Fruit fly (Drosophila melanogaster) whole organism, embryonic: Measurements from ENCODE around the gene Nazo.

Experiments used
- Bdp1 ChIP-seq: fragments of 200-800 bp; sonication (Bioruptor generic); optimal IDR thresholded peaks from 3 replicates; lab custom pipeline; 2016; ENCODE audit warnings: missing biosample characterization, missing genetic modification characterization
- CG11696 ChIP-seq: fragments of 200-800 bp; sonication (Bioruptor generic); IDR thresholded peaks from 2 replicates; pipeline ENCODE4 v1.3.6; 2022; ENCODE audit warnings: missing biosample characterization, missing genetic modification characterization
- CG12236 ChIP-seq: fragments of 200-800 bp; sonication (Bioruptor generic); optimal IDR thresholded peaks from 2 replicates; lab custom pipeline; 2016; ENCODE audit warnings: missing biosample characterization, missing genetic modification characterization
- CG15601 ChIP-seq: fragments of 200-800 bp; sonication (Bioruptor generic); optimal IDR thresholded peaks from 3 replicates; lab custom pipeline; 2019; ENCODE audit warnings: missing biosample characterization, mild to moderate bottlenecking, missing genetic modification characterization, moderate library complexity
- CG15696 ChIP-seq: fragments of 200-800 bp; sonication (Bioruptor generic); optimal IDR thresholded peaks from 2 replicates; lab custom pipeline; 2019; ENCODE audit warnings: missing biosample characterization, mild to moderate bottlenecking, missing genetic modification characterization, moderate library complexity
- CG17912 ChIP-seq: fragments of 200-800 bp; sonication (Bioruptor generic); optimal IDR thresholded peaks from 2 replicates; lab custom pipeline; 2018; ENCODE audit warnings: missing biosample characterization, mild to moderate bottlenecking, missing genetic modification characterization
- CG18764 ChIP-seq: fragments of 200-800 bp; sonication (Bioruptor generic); optimal IDR thresholded peaks from 3 replicates; lab custom pipeline; 2016; ENCODE audit warnings: missing biosample characterization, missing genetic modification characterization
- CG2199 ChIP-seq: fragments of 200-800 bp; sonication (Bioruptor generic); IDR thresholded peaks from 3 replicates; pipeline ENCODE4 v1.3.6; 2022; ENCODE audit warnings: missing biosample characterization, missing genetic modification characterization
- CG2712 ChIP-seq: fragments of 200-800 bp; optimal IDR thresholded peaks from 3 replicates; lab custom pipeline; 2019; ENCODE audit warnings: missing biosample characterization, mild to moderate bottlenecking, missing genetic modification characterization, moderate library complexity
- CG30020 ChIP-seq: fragments of 200-800 bp; optimal IDR thresholded peaks from 2 replicates; lab custom pipeline; 2019; ENCODE audit warnings: missing biosample characterization, mild to moderate bottlenecking, missing genetic modification characterization, moderate library complexity
- CG31224 ChIP-seq: fragments of 200-800 bp; sonication (Bioruptor generic); IDR thresholded peaks from 2 replicates; pipeline ENCODE4 v1.3.6; 2022; ENCODE audit warnings: missing biosample characterization, missing genetic modification characterization
- CG3281 ChIP-seq: fragments of 200-800 bp; sonication (Bioruptor generic); optimal IDR thresholded peaks from 3 replicates; lab custom pipeline; 2017; ENCODE audit warnings: missing biosample characterization, mild to moderate bottlenecking, missing genetic modification characterization
- CG4854 ChIP-seq: fragments of 200-800 bp; sonication (Bioruptor generic); optimal IDR thresholded peaks from 2 replicates; lab custom pipeline; 2016; ENCODE audit warnings: missing biosample characterization, missing genetic modification characterization, inconsistent platforms
- CG7839 ChIP-seq: fragments of 200-800 bp; sonication (Bioruptor generic); optimal IDR thresholded peaks from 3 replicates; lab custom pipeline; 2018; ENCODE audit warnings: missing biosample characterization, mild to moderate bottlenecking, missing genetic modification characterization, moderate library complexity
- CG8281 ChIP-seq: fragments of 200-800 bp; sonication (Bioruptor generic); optimal IDR thresholded peaks from 2 replicates; lab custom pipeline; 2018; ENCODE audit warnings: missing biosample characterization, mild to moderate bottlenecking, missing genetic modification characterization, moderate library complexity
- CG8290 ChIP-seq, 3 experiments: fragments of 200-800 bp; sonication (Bioruptor generic); optimal IDR thresholded peaks; 2 replicates each; lab custom pipeline; 2016 to 2019; ENCODE audit warnings: missing biosample characterization in 3 of 3, missing genetic modification characterization in 3 of 3, mild to moderate bottlenecking in 2 of 3, moderate library complexity in 1 of 3
- CG9727 ChIP-seq: fragments of 200-800 bp; sonication (Bioruptor generic); optimal IDR thresholded peaks from 3 replicates; lab custom pipeline; 2017; ENCODE audit warnings: missing biosample characterization, mild to moderate bottlenecking, missing genetic modification characterization
- CG9797 ChIP-seq: fragments of 200-800 bp; sonication (Bioruptor generic); optimal IDR thresholded peaks from 3 replicates; lab custom pipeline; 2018; ENCODE audit warnings: missing biosample characterization, mild to moderate bottlenecking, missing genetic modification characterization
- CoRest ChIP-seq: fragments of 200-800 bp; sonication (Bioruptor generic); optimal IDR thresholded peaks from 3 replicates; lab custom pipeline; 2018; ENCODE audit warnings: missing biosample characterization, mild to moderate bottlenecking, missing genetic modification characterization, moderate library complexity
- Dll ChIP-seq: fragments of 200-800 bp; sonication (Bioruptor generic); IDR thresholded peaks from 4 replicates; pipeline ENCODE4 v1.3.6; 2022; ENCODE audit warnings: missing biosample characterization, missing genetic modification characterization; ENCODE audit not compliant: partially characterized antibody
- Dp ChIP-seq: fragments of 200-800 bp; sonication (Bioruptor generic); optimal IDR thresholded peaks from 2 replicates; lab custom pipeline; 2018; ENCODE audit warnings: missing biosample characterization, mild to moderate bottlenecking, missing genetic modification characterization, moderate library complexity
- Drgx ChIP-seq: fragments of 200-800 bp; sonication (Bioruptor generic); IDR thresholded peaks from 2 replicates; pipeline ENCODE4 v1.3.6; 2022; ENCODE audit warnings: missing biosample characterization, missing genetic modification characterization
- Ets65A ChIP-seq: fragments of 200-800 bp; sonication (Bioruptor generic); peaks from one replicate; lab custom pipeline; 2016; ENCODE audit warnings: missing biosample characterization, missing genetic modification characterization
- Ssrp ChIP-seq: fragments of 200-800 bp; sonication (Bioruptor generic); optimal IDR thresholded peaks from 2 replicates; lab custom pipeline; 2018; ENCODE audit warnings: missing biosample characterization, mild to moderate bottlenecking, missing genetic modification characterization, moderate library complexity
- ac ChIP-seq: fragments of 200-800 bp; sonication (Bioruptor generic); optimal IDR thresholded peaks from 3 replicates; lab custom pipeline; 2017; ENCODE audit warnings: missing biosample characterization, mild to moderate bottlenecking, missing genetic modification characterization
- cg ChIP-seq: fragments of 200-800 bp; sonication (Bioruptor generic); optimal IDR thresholded peaks from 3 replicates; lab custom pipeline; 2019; ENCODE audit warnings: missing biosample characterization, mild to moderate bottlenecking, missing genetic modification characterization, moderate library complexity
- exex ChIP-seq: fragments of 200-800 bp; sonication (Bioruptor generic); optimal IDR thresholded peaks from 4 replicates; lab custom pipeline; 2018; ENCODE audit warnings: missing biosample characterization, mild to moderate bottlenecking, missing genetic modification characterization, moderate library complexity
- fd102C ChIP-seq: fragments of 200-800 bp; sonication (Bioruptor generic); optimal IDR thresholded peaks from 2 replicates; lab custom pipeline; 2018; ENCODE audit warnings: missing biosample characterization, mild to moderate bottlenecking, missing genetic modification characterization, moderate library complexity
- hkb ChIP-seq, 2 experiments: fragments of 200-800 bp in 1 of 2; fragments of >200 bp in 1 of 2; sonication (Bioruptor generic) in 1 of 2; IDR thresholded peaks in 1 of 2; optimal IDR thresholded peaks in 1 of 2; 2 replicates each; pipeline versions ENCODE4 v1.3.6 to Lab custom; 2017 to 2022; ENCODE audit warnings: missing biosample characterization in 1 of 2, missing genetic modification characterization in 1 of 2
- insv ChIP-seq, 2 experiments: fragments of 200-800 bp; sonication (Bioruptor generic); optimal IDR thresholded peaks; 3 replicates each; lab custom pipeline; 2016 to 2018; ENCODE audit warnings: missing biosample characterization in 2 of 2, missing genetic modification characterization in 2 of 2
- kni ChIP-seq: fragments of 200-800 bp; sonication (Bioruptor generic); optimal IDR thresholded peaks from 3 replicates; lab custom pipeline; 2017; ENCODE audit warnings: mild to moderate bottlenecking, missing biosample characterization, missing genetic modification reagents, missing genetic modification characterization
- lilli ChIP-seq: fragments of 200-800 bp; sonication (Bioruptor generic); optimal IDR thresholded peaks from 3 replicates; lab custom pipeline; 2016; ENCODE audit warnings: missing biosample characterization, missing genetic modification characterization
- mirr ChIP-seq: fragments of 200-800 bp; sonication (Bioruptor generic); optimal IDR thresholded peaks from 3 replicates; lab custom pipeline; 2018; ENCODE audit warnings: missing biosample characterization, mild to moderate bottlenecking, missing genetic modification characterization
- pan ChIP-seq, 4 experiments: fragments of >200 bp in 3 of 4; fragments of 200-800 bp in 1 of 4; sonication (Bioruptor generic) in 1 of 4; optimal IDR thresholded peaks in 3 of 4; IDR thresholded peaks in 1 of 4; 2 replicates each; pipeline versions ENCODE4 v1.3.6 to Lab custom; 2017 to 2022; ENCODE audit warnings: missing biosample characterization in 2 of 4, missing genetic modification characterization in 2 of 4, mixed read lengths in 1 of 4
- peb ChIP-seq: fragments of 200-800 bp; sonication (Bioruptor generic); IDR thresholded peaks from 2 replicates; pipeline ENCODE4 v1.3.6; 2022; ENCODE audit warnings: missing biosample characterization, missing genetic modification characterization
- salm ChIP-seq: fragments of 200-800 bp; sonication (Bioruptor generic); optimal IDR thresholded peaks from 2 replicates; lab custom pipeline; 2018; ENCODE audit warnings: missing biosample characterization, mild to moderate bottlenecking, missing genetic modification characterization
- schlank ChIP-seq: fragments of 200-800 bp; sonication (Bioruptor generic); optimal IDR thresholded peaks from 2 replicates; lab custom pipeline; 2018; ENCODE audit warnings: missing biosample characterization, mild to moderate bottlenecking, missing genetic modification characterization
- sens ChIP-seq: fragments of 200-800 bp; sonication (Bioruptor generic); peaks from one replicate; lab custom pipeline; 2016; ENCODE audit warnings: missing biosample characterization, missing genetic modification characterization
- slbo ChIP-seq: fragments of 200-800 bp; sonication (Bioruptor generic); IDR thresholded peaks from 2 replicates; pipeline ENCODE4 v1.3.6; 2022; ENCODE audit warnings: missing biosample characterization, missing genetic modification characterization
- tll ChIP-seq, 2 experiments: fragments of 200-800 bp in 1 of 2; fragments of >200 bp in 1 of 2; sonication (Bioruptor generic) in 1 of 2; optimal IDR thresholded peaks; 2 replicates each; lab custom pipeline; 2017 to 2019; ENCODE audit warnings: missing biosample characterization in 2 of 2, missing genetic modification characterization in 2 of 2, mild to moderate bottlenecking in 1 of 2, moderate library complexity in 1 of 2
- wdn ChIP-seq: fragments of 200-800 bp; sonication (Bioruptor generic); IDR thresholded peaks from 2 replicates; pipeline ENCODE4 v1.3.6; 2022; ENCODE audit warnings: missing biosample characterization, missing genetic modification characterization
- zen ChIP-seq: fragments of 200-800 bp; sonication (Bioruptor generic); optimal IDR thresholded peaks from 3 replicates; lab custom pipeline; 2018; ENCODE audit warnings: missing biosample characterization, mild to moderate bottlenecking, missing genetic modification characterization, moderate library complexity

Gene Nazo

DNA sequence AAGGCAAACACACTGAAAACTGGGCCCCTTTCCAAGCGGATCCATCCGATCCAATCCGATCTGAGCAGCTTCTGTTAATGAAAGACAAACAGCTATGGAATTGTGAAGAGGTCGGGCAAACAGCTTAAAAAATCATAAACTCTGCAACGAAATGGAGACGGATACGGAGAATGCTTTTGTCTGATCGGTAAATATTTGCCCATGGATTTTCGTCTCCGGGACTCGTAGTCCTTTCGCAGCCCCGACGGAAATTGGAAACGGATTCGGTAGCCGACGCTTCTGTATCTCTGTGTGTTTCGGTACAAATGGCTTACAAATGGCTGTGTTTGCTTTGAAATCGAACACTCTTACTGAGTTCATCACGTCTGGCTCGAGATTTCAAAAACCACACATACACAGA is 39.2 kb downstream of the Nazo start:
- TF ChIP-seq ac (GFP tag; lab: Kevin White, UChicago) (peak; percentile 36), zen (tag; lab: Kevin White, UChicago) (peak; percentile 6), fd102C (peak; percentile 57), CG2199 (GFP tag; lab: Robert Waterston, UW) (no peak), exex (tag; lab: Kevin White, UChicago) (no peak), CG9727 (peak; percentile 20), kni (peak; percentile 23), tll (GFP tag; optimal IDR thresholded peaks at IDR 0.05; lab: Kevin White, UChicago) (peak in 1 of 2 experiments; percentile 85), CG15696 (tag; lab: Kevin White, UChicago) (peak; percentile 39)
- TF ChIP-seq, all 482 proteins: peak for 7

- TF ChIP-seq peb (GFP tag; lab: Robert Waterston, UW) (no peak), Ets65A (GFP tag; lab: Kevin White, UChicago) (peak; percentile 80), sens (GFP tag; lab: Kevin White, UChicago) (peak; percentile 19)
Measured at dm6 chr3R:8327967-8328789, 40.5 kb downstream of the Nazo start.

DNA sequence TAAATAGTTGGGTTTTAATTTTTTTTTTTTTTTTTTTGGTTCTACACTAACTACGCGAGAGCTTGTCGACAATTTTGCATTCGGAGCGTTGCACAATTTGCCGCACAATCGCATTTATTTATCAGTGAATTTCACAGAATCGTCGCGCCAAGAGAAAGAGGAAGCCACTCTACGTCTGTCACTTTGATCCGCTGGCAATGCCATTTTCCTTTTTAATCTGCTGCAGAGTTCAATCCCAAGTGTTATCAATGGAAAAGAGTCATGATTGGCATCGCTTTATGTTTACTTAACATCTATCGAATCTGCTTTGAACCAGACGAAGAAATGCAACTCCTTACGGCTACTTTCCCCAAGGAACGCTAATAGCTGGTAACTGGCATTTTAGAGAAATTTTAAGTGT is 42.0 kb downstream of the Nazo start:
- TF ChIP-seq CG3281: no peak
- no peak for TF ChIP-seq CG15601 (tag; lab: Kevin White, UChicago)
- TF ChIP-seq CG8290 (GFP tag; optimal IDR thresholded peaks at IDR 0.05; lab: Kevin White, UChicago): no peak
- no peak for TF ChIP-seq CG8290 (tag; optimal IDR thresholded peaks at IDR 0.05; lab: Kevin White, UChicago)
- TF ChIP-seq CG30020 (tag; lab: Kevin White, UChicago): no peak
- TF ChIP-seq CG18764 (GFP tag; lab: Kevin White, UChicago): no peak
- TF ChIP-seq CG17912 (GFP tag; lab: Kevin White, UChicago): no peak
- TF ChIP-seq Drgx: no peak
- TF ChIP-seq CG2712: no peak
- no peak for TF ChIP-seq CG9797 (GFP tag; lab: Kevin White, UChicago)
- no peak for TF ChIP-seq schlank (tag; lab: Kevin White, UChicago)
- no peak for TF ChIP-seq CoRest (tag; lab: Kevin White, UChicago)
- TF ChIP-seq hkb (optimal IDR thresholded peaks at IDR 0.05; lab: Kevin White, UChicago): no peak
- no peak for TF ChIP-seq hkb (GFP tag; IDR thresholded peaks at IDR 0.05; lab: Robert Waterston, UW)
- TF ChIP-seq Ssrp (tag; lab: Kevin White, UChicago): no peak
- TF ChIP-seq, all 482 proteins: peak for 0

DNA sequence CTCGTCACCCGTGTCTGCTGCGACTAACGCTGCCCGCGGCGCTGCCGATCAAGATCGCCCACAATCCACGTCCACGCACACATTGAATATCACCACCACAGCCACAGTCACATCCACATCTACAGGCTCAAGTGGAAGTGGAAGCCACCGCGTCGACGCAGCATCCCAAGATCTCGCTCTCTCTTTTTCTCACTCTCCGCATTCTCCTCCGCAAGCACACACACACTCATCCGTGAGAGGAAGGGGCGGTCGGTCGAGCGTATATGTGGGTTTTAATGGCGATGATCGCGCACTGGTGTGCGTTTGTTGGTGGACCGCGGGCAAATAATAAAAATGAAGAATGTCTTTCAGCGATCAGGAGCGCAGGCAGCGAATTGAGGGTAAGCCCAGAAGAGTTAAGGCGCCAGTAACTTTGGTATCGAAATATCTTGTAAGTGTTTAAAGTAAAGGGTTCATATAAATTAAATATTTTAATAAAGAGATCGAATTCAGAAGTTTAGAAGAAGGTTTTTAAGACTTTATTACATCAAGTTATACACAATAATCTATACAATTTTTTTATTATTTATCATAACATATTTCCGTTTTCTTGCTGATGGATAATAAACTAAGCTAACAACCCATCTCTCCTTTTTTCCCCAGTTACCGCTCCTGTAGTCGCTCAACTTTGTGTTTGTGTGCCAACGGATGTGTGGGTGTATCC is 46.2 kb downstream of the Nazo start, which contains the start of gene Poxm:
Gene Poxm (minus strand): TSS at position 25 of the 703 bp plus-strand sequence.
- TF ChIP-seq lilli (GFP tag; lab: Kevin White, UChicago): peak; percentile 81
- no peak for TF ChIP-seq CG12236 (GFP tag; lab: Kevin White, UChicago)
- TF ChIP-seq CG4854 (GFP tag; lab: Kevin White, UChicago): peak; percentile 61
- TF ChIP-seq Dp (GFP tag; lab: Kevin White, UChicago): no peak
- peak in 1 of 2 experiments; percentile 19 for TF ChIP-seq insv (GFP tag; optimal IDR thresholded peaks at IDR 0.05; lab: Kevin White, UChicago)
- peak; percentile 44 for TF ChIP-seq Bdp1 (GFP tag; lab: Kevin White, UChicago)
- no peak for TF ChIP-seq mirr (GFP tag; lab: Kevin White, UChicago)
- TF ChIP-seq Dll: no peak
- TF ChIP-seq CG11696: peak; percentile 66
- TF ChIP-seq slbo (GFP tag; lab: Robert Waterston, UW): peak; percentile 87
- peak; percentile 47; the same call in 1 of the 2 replicates for TF ChIP-seq wdn
- TF ChIP-seq CG8281: peak; percentile 75
- peak; percentile 77 for TF ChIP-seq salm (tag; lab: Kevin White, UChicago)
- TF ChIP-seq CG7839 (tag; lab: Kevin White, UChicago): peak; percentile 97
- peak; percentile 79 for TF ChIP-seq CG31224
- no peak for TF ChIP-seq pan (optimal IDR thresholded peaks at IDR 0.05; lab: Kevin White, UChicago)
- TF ChIP-seq pan (GFP tag; optimal IDR thresholded peaks at IDR 0.05 in 1 of 2, IDR thresholded peaks at IDR 0.05 in 1 of 2): peak in 1 of 2 experiments; percentile 82
- peak; percentile 98 for TF ChIP-seq Ets65A (GFP tag; lab: Kevin White, UChicago)
- TF ChIP-seq cg (GFP tag; lab: Kevin White, UChicago): peak; percentile 99
